Worm (Caenorhabditis elegans): ENCODE results near the gene gop-3.

The gop-3 gene

ce11 chrIII:5301786-5302268, 41.3 kb downstream of the gop-3 start, which contains the start of the genes T15B12.2 and F52C9.5:
TSS of gene T15B12.2 (minus strand) at chrIII:5301886.
TSS of gene F52C9.5 (plus strand) at chrIII:5302218.
- TF ChIP-seq ama-1 (optimal IDR thresholded peaks at IDR 0.05): no peak

DNA sequence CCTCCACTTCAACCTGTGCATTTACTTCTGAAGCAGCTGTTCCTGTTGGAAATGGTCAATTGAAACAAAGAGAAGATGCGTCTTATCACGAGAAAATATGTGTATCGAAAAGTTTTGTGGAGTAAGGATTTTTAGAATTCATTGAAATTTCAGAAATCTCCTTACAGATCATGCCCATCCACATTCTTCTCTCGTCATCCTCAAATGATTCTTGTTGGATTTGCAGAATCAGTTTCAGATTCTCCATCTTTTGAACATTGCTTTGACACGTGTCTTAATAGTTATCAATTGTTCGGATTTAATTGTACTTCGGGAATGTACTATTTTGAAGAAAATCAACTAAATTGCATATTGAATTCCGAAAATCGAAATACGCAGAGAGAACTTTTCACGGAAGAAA, 43.5 kb downstream of the gop-3 start:
- TF ChIP-seq fkh-2 (tag; optimal IDR thresholded peaks at IDR 0.05): no peak
- TF ChIP-seq tbx-2 (tag; optimal IDR thresholded peaks at IDR 0.05): no peak
- no peak for TF ChIP-seq ceh-82 (tag; optimal IDR thresholded peaks at IDR 0.05)
- TF ChIP-seq aly-2 (tag; optimal IDR thresholded peaks at IDR 0.05): no peak

DNA sequence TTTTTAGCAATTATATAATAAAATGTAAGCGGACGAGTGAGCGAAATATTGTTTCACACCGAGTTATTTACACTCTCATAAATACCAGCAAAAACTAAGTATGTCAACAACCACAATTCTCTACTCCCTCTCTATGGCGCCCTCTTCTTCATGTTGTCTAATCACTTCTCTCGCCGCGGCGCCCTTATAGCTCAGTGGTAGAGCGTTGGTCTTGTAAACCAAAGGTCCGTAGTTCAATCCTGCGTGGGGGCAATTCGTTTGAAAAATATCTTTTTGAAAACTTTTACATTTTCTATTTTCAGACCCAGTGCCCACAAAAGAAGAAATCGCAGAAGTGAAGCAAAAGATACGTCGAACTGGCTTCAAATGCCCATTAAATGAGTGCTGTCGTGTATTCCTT, 45.2 kb downstream of the gop-3 start:
- TF ChIP-seq nhr-25 (tag; optimal IDR thresholded peaks at IDR 0.05) (peak; percentile 32), nhr-76 (tag; optimal IDR thresholded peaks at IDR 0.05) (no peak), lin-15B (tag; optimal IDR thresholded peaks at IDR 0.05) (peak; percentile 31), egl-27 (tag; optimal IDR thresholded peaks at IDR 0.05) (peak; percentile 21), egl-5 (tag; optimal IDR thresholded peaks at IDR 0.05) (no peak), nhr-67 (tag; optimal IDR thresholded peaks at IDR 0.05) (no peak), fkh-2 (tag; optimal IDR thresholded peaks at IDR 0.05) (no peak), nhr-77 (tag; optimal IDR thresholded peaks at IDR 0.05) (no peak), hmg-11 (tag; optimal IDR thresholded peaks at IDR 0.05) (peak; percentile 87), ceh-16 (tag; optimal IDR thresholded peaks at IDR 0.05) (no peak), pqm-1 (tag; optimal IDR thresholded peaks at IDR 0.05) (no peak), unc-39 (tag; optimal IDR thresholded peaks at IDR 0.05) (no peak), nfya-1 (tag; optimal IDR thresholded peaks at IDR 0.05; ENCODE audit: insufficient read depth) (peak; percentile 40), unc-62 (GFP tag; optimal IDR thresholded peaks at IDR 0.05) (no peak), ceh-82 (tag; optimal IDR thresholded peaks at IDR 0.05) (peak; percentile 11), eor-1 (tag; optimal IDR thresholded peaks at IDR 0.05) (no peak), pha-4 (tag; optimal IDR thresholded peaks at IDR 0.05) (peak; percentile 88), nhr-43 (tag; optimal IDR thresholded peaks at IDR 0.05; ENCODE audit: poor library complexity, severe bottlenecking) (peak; percentile 81), skn-1 (tag; optimal IDR thresholded peaks at IDR 0.05) (peak; percentile 23), elt-2 (tag; optimal IDR thresholded peaks at IDR 0.05) (peak; percentile 27), R02D3.7 (tag; optimal IDR thresholded peaks at IDR 0.05) (peak; percentile 20), lsy-12 (tag; optimal IDR thresholded peaks at IDR 0.05) (peak; percentile 63), nhr-23 (tag; optimal IDR thresholded peaks at IDR 0.05) (peak; percentile 23), ztf-4 (tag; optimal IDR thresholded peaks at IDR 0.05) (peak; percentile 15), nhr-12 (tag; optimal IDR thresholded peaks at IDR 0.05) (no peak), tbx-2 (tag; optimal IDR thresholded peaks at IDR 0.05) (peak; percentile 60)

ce11 chrIII:5308278-5308677, 47.8 kb downstream of the gop-3 start, which contains the start of gene mog-3:
TSS of gene mog-3 (plus strand) at chrIII:5308596.
- TF ChIP-seq ceh-28 (tag; optimal IDR thresholded peaks at IDR 0.05) (peak; percentile 87), ama-1 (optimal IDR thresholded peaks at IDR 0.05) (no peak), nhr-11 (tag; optimal IDR thresholded peaks at IDR 0.05) (no peak), unc-39 (tag; optimal IDR thresholded peaks at IDR 0.05) (no peak), nhr-43 (tag; optimal IDR thresholded peaks at IDR 0.05; ENCODE audit: poor library complexity, severe bottlenecking) (peak; percentile 75), nhr-12 (tag; optimal IDR thresholded peaks at IDR 0.05) (no peak), pha-4 (tag; optimal IDR thresholded peaks at IDR 0.05) (peak; percentile 68), nhr-77 (tag; optimal IDR thresholded peaks at IDR 0.05) (no peak), nhr-25 (tag; optimal IDR thresholded peaks at IDR 0.05) (peak; percentile 59), nhr-237 (tag; optimal IDR thresholded peaks at IDR 0.05) (no peak), elt-2 (tag; optimal IDR thresholded peaks at IDR 0.05) (peak; percentile 2), lin-39 (tag; optimal IDR thresholded peaks at IDR 0.05) (peak; percentile 40), fkh-2 (tag; optimal IDR thresholded peaks at IDR 0.05) (no peak), hmg-11 (tag; optimal IDR thresholded peaks at IDR 0.05) (peak; percentile 58), ztf-4 (tag; optimal IDR thresholded peaks at IDR 0.05) (no peak), sea-2 (GFP tag; optimal IDR thresholded peaks at IDR 0.05) (no peak), lsy-12 (tag; optimal IDR thresholded peaks at IDR 0.05) (no peak), nhr-23 (tag; optimal IDR thresholded peaks at IDR 0.05) (peak; percentile 64), nfya-1 (tag; optimal IDR thresholded peaks at IDR 0.05; ENCODE audit: insufficient read depth) (peak; percentile 80), unc-62 (GFP tag; optimal IDR thresholded peaks at IDR 0.05) (no peak), lin-15B (tag; optimal IDR thresholded peaks at IDR 0.05) (peak; percentile 63), ceh-9 (tag; optimal IDR thresholded peaks at IDR 0.05) (no peak), snpc-4 (tag; optimal IDR thresholded peaks at IDR 0.05) (peak; percentile 21), pqm-1 (tag; optimal IDR thresholded peaks at IDR 0.05) (no peak), ceh-16 (tag; optimal IDR thresholded peaks at IDR 0.05) (no peak)

Measured in whole organism, L3 larva.